Worm (Caenorhabditis elegans): ENCODE results near the gene K08H2.10.

DNA sequence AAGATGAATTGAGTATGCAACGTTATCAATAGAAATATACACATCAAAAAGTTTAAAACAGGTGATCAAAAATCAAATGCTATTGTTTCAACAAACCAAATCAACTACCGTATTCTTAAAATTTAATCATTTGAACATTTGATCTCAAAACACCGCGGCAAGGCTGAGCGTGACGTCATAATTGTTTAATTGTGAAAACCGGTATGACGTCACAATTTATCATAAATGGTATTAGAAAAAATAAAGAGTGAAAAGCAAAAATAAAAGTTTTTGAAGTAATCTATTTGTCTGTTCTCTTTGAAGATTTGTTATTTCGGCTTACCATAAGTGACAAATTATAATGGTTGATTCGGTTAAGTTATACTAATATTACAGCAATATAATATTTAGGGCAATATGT, 29.8 kb upstream of the K08H2.10 start:
- TF ChIP-seq hlh-6 (tag; optimal IDR thresholded peaks at IDR 0.05) (no peak), fkh-6 (tag; optimal IDR thresholded peaks at IDR 0.05) (no peak), ceh-6 (GFP tag; optimal IDR thresholded peaks at IDR 0.05) (no peak), pag-3 (tag; optimal IDR thresholded peaks at IDR 0.05; ENCODE audit: borderline replicate concordance) (no peak), elt-2 (tag; optimal IDR thresholded peaks at IDR 0.05) (no peak), K02D7.2 (tag; optimal IDR thresholded peaks at IDR 0.05) (no peak), ceh-30 (tag; optimal IDR thresholded peaks at IDR 0.05) (no peak), mec-3 (tag; optimal IDR thresholded peaks at IDR 0.05; ENCODE audit: borderline replicate concordance) (no peak), C38D4.7 (GFP tag; optimal IDR thresholded peaks at IDR 0.05) (no peak)
